Worm (Caenorhabditis elegans) whole organism, mixed stage, embryonic: ENCODE results near the gene acdh-12.

ENCODE experiments used
- cnd-1 ChIP-seq: fragments of 200-800 bp; sonication (Bioruptor generic); optimal IDR thresholded peaks from 2 replicates; lab custom pipeline; 2018; ENCODE audit warnings: mild to moderate bottlenecking, missing genetic modification characterization, missing compliant biosample characterization
- lsy-2 ChIP-seq: fragments of 150-350 bp; optimal IDR thresholded peaks from 2 replicates; lab custom pipeline; 2014; ENCODE audit warnings: missing biosample characterization, missing genetic modification characterization
- nhr-76 ChIP-seq: sonication (generic microtip); optimal IDR thresholded peaks from 2 replicates; lab custom pipeline; 2017; ENCODE audit warnings: missing biosample characterization, missing genetic modification characterization

- TF ChIP-seq lsy-2 (no peak), nhr-76 (tag; lab: Kevin White, UChicago) (no peak), cnd-1 (tag; lab: Kevin White, UChicago) (no peak)
These were observed 40.0 kb downstream of the acdh-12 start, which contains the start of gene C27H5.2 for ce11 chrII:7155392-7155791.
